Fruit fly (Drosophila melanogaster) whole organism, prepupa: ENCODE measurements around the gene CG18262.

ENCODE experiments used
- Blimp-1 ChIP-seq: fragments of 200-800 bp; sonication (Bioruptor generic); optimal IDR thresholded peaks from 3 replicates; lab custom pipeline; 2017; ENCODE audit warnings: missing biosample characterization, missing genetic modification characterization, mild to moderate bottlenecking, moderate library complexity, missing genetic modification reagents
- CG10631 ChIP-seq: fragments of 200-800 bp; sonication (Bioruptor generic); optimal IDR thresholded peaks from 2 replicates; lab custom pipeline; 2016; ENCODE audit warnings: missing biosample characterization, missing genetic modification characterization
- CG10669 ChIP-seq: fragments of 200-800 bp; sonication (Bioruptor generic); optimal IDR thresholded peaks from 3 replicates; lab custom pipeline; 2018; ENCODE audit warnings: missing biosample characterization, mild to moderate bottlenecking, missing genetic modification characterization, moderate library complexity
- CG11294 ChIP-seq: fragments of 200-800 bp; sonication (Bioruptor generic); IDR thresholded peaks from 2 replicates; pipeline ENCODE4 v1.3.6; 2022; ENCODE audit warnings: missing biosample characterization, missing genetic modification characterization
- CG11762 ChIP-seq: fragments of 200-800 bp; sonication (Bioruptor generic); optimal IDR thresholded peaks from 3 replicates; lab custom pipeline; 2016; ENCODE audit warnings: missing biosample characterization, missing genetic modification characterization; ENCODE audit not compliant: insufficient read depth
- CG11902 ChIP-seq: fragments of 200-800 bp; sonication (Bioruptor generic); optimal IDR thresholded peaks from 3 replicates; lab custom pipeline; 2016; ENCODE audit warnings: missing biosample characterization, missing genetic modification characterization
- CG15336 ChIP-seq: fragments of 200-800 bp; sonication (Bioruptor generic); IDR thresholded peaks from 2 replicates; pipeline ENCODE4 v1.3.6; 2022; ENCODE audit warnings: missing biosample characterization, missing genetic modification characterization
- CG1621 ChIP-seq: fragments of 200-800 bp; sonication (Bioruptor generic); optimal IDR thresholded peaks from 3 replicates; lab custom pipeline; 2018; ENCODE audit warnings: missing biosample characterization, mild to moderate bottlenecking, missing genetic modification characterization
- CG31627 ChIP-seq: fragments of 200-800 bp; sonication (Bioruptor generic); optimal IDR thresholded peaks from 3 replicates; lab custom pipeline; 2016; ENCODE audit warnings: missing biosample characterization, missing genetic modification characterization
- CG32006 ChIP-seq: fragments of 200-800 bp; sonication (Bioruptor generic); optimal IDR thresholded peaks from 3 replicates; lab custom pipeline; 2017; ENCODE audit warnings: missing biosample characterization, mild to moderate bottlenecking, missing genetic modification characterization
- CG34406 ChIP-seq: fragments of 200-800 bp; sonication (Bioruptor generic); optimal IDR thresholded peaks from 3 replicates; lab custom pipeline; 2016; ENCODE audit warnings: missing biosample characterization, missing genetic modification characterization
- CG3919 ChIP-seq: fragments of 200-800 bp; sonication (Bioruptor generic); optimal IDR thresholded peaks from 3 replicates; lab custom pipeline; 2016; ENCODE audit warnings: missing biosample characterization, missing genetic modification characterization
- CG4318 ChIP-seq: fragments of 200-800 bp; sonication (Bioruptor generic); optimal IDR thresholded peaks from 3 replicates; lab custom pipeline; 2017; ENCODE audit warnings: missing biosample characterization, mild to moderate bottlenecking, missing genetic modification characterization
- CG6163 ChIP-seq: fragments of 200-800 bp; sonication (Bioruptor generic); IDR thresholded peaks from 3 replicates; pipeline ENCODE4 v1.3.6; 2022; ENCODE audit warnings: missing biosample characterization, missing genetic modification characterization
- CG6792 ChIP-seq: fragments of 200-800 bp; sonication (Bioruptor generic); optimal IDR thresholded peaks from 3 replicates; lab custom pipeline; 2016; ENCODE audit warnings: missing biosample characterization, missing genetic modification characterization
- CG6854 ChIP-seq: fragments of 200-800 bp; sonication (Bioruptor generic); optimal IDR thresholded peaks from 2 replicates; lab custom pipeline; 2017; ENCODE audit warnings: missing biosample characterization, mild to moderate bottlenecking, missing genetic modification characterization
- CG7368 ChIP-seq: fragments of 200-800 bp; sonication (Bioruptor generic); optimal IDR thresholded peaks from 3 replicates; lab custom pipeline; 2016; ENCODE audit warnings: missing biosample characterization, missing genetic modification characterization
- CG8119 ChIP-seq: fragments of 200-800 bp; sonication (Bioruptor generic); IDR thresholded peaks from 3 replicates; pipeline ENCODE4 v1.3.6; 2022; ENCODE audit warnings: missing biosample characterization, missing genetic modification characterization
- CG8319 ChIP-seq: fragments of 200-800 bp; sonication (Bioruptor generic); optimal IDR thresholded peaks from 3 replicates; lab custom pipeline; 2016; ENCODE audit warnings: missing biosample characterization, missing genetic modification characterization
- CG8632 ChIP-seq: fragments of 200-800 bp; sonication (Bioruptor generic); optimal IDR thresholded peaks from 3 replicates; lab custom pipeline; 2016; ENCODE audit warnings: missing biosample characterization, missing genetic modification characterization
- CG9139 ChIP-seq: fragments of 200-800 bp; sonication (Bioruptor generic); optimal IDR thresholded peaks from 3 replicates; lab custom pipeline; 2017; ENCODE audit warnings: missing biosample characterization, mild to moderate bottlenecking, missing genetic modification characterization
- Eip75B ChIP-seq: fragments of 200-800 bp; sonication (Bioruptor generic); optimal IDR thresholded peaks from 3 replicates; lab custom pipeline; 2016; ENCODE audit warnings: missing biosample characterization, missing genetic modification characterization
- Eip78C ChIP-seq: fragments of 200-800 bp; sonication (Bioruptor generic); peaks from one replicate; lab custom pipeline; 2016; ENCODE audit warnings: missing biosample characterization, missing genetic modification characterization
- Eip93F ChIP-seq: fragments of 200-800 bp; sonication (Bioruptor generic); optimal IDR thresholded peaks from 2 replicates; lab custom pipeline; 2016; ENCODE audit warnings: missing biosample characterization, mild to moderate bottlenecking, missing genetic modification characterization
- Ets21C ChIP-seq: fragments of 200-800 bp; sonication (Bioruptor generic); optimal IDR thresholded peaks from 3 replicates; lab custom pipeline; 2016; ENCODE audit warnings: missing biosample characterization, missing genetic modification characterization
- Ets96B ChIP-seq: fragments of 200-800 bp; optimal IDR thresholded peaks from 2 replicates; lab custom pipeline; 2019; ENCODE audit warnings: missing biosample characterization, mild to moderate bottlenecking, missing genetic modification characterization, moderate library complexity
- Gug ChIP-seq: fragments of 200-800 bp; sonication (Bioruptor generic); IDR thresholded peaks from 2 replicates; pipeline ENCODE4 v1.3.6; 2022; ENCODE audit warnings: missing biosample characterization, missing genetic modification characterization
- Hr38 ChIP-seq: sonication (Bioruptor generic); optimal IDR thresholded peaks from 2 replicates; lab custom pipeline; 2016; ENCODE audit warnings: missing biosample characterization, missing genetic modification characterization
- Hr39 ChIP-seq: fragments of 200-800 bp; sonication (Bioruptor generic); optimal IDR thresholded peaks from 2 replicates; lab custom pipeline; 2016; ENCODE audit warnings: missing biosample characterization, missing genetic modification characterization
- Hr4 ChIP-seq: fragments of 200-800 bp; sonication (Bioruptor generic); optimal IDR thresholded peaks from 3 replicates; lab custom pipeline; 2016; ENCODE audit warnings: missing biosample characterization, missing genetic modification characterization
- Lpt ChIP-seq: fragments of 200-800 bp; sonication (Bioruptor generic); optimal IDR thresholded peaks from 3 replicates; lab custom pipeline; 2016; ENCODE audit warnings: missing biosample characterization, missing genetic modification characterization
- Met ChIP-seq: fragments of 200-800 bp; sonication (Bioruptor generic); optimal IDR thresholded peaks from 3 replicates; lab custom pipeline; 2016; ENCODE audit warnings: missing biosample characterization, missing genetic modification characterization
- OdsH ChIP-seq: fragments of 200-800 bp; sonication (Bioruptor generic); optimal IDR thresholded peaks from 3 replicates; lab custom pipeline; 2016; ENCODE audit warnings: missing biosample characterization, missing genetic modification characterization
- Smox ChIP-seq: fragments of 200-800 bp; sonication (Bioruptor generic); optimal IDR thresholded peaks from 3 replicates; lab custom pipeline; 2016; ENCODE audit warnings: missing biosample characterization, missing genetic modification characterization
- Sox102F ChIP-seq: fragments of 200-800 bp; sonication (Bioruptor generic); optimal IDR thresholded peaks from 2 replicates; lab custom pipeline; 2016; ENCODE audit warnings: missing biosample characterization, mild to moderate bottlenecking, missing genetic modification characterization
- Sox14 ChIP-seq: fragments of 200-800 bp; sonication (Bioruptor generic); optimal IDR thresholded peaks from 3 replicates; lab custom pipeline; 2016; ENCODE audit warnings: missing biosample characterization, missing genetic modification characterization
- Sox15 ChIP-seq: fragments of 200-800 bp; sonication (Bioruptor generic); optimal IDR thresholded peaks from 3 replicates; lab custom pipeline; 2016; ENCODE audit warnings: missing biosample characterization, missing genetic modification characterization
- achi ChIP-seq: fragments of 200-800 bp; sonication (Bioruptor generic); optimal IDR thresholded peaks from 3 replicates; lab custom pipeline; 2016; ENCODE audit warnings: missing biosample characterization, missing genetic modification characterization
- acj6 ChIP-seq: fragments of 200-800 bp; sonication (Bioruptor generic); optimal IDR thresholded peaks from 3 replicates; lab custom pipeline; 2016; ENCODE audit warnings: missing biosample characterization, missing genetic modification characterization
- cyc ChIP-seq: fragments of 200-800 bp; sonication (Bioruptor generic); optimal IDR thresholded peaks from 3 replicates; lab custom pipeline; 2016; ENCODE audit warnings: missing biosample characterization, missing genetic modification characterization
- dsx ChIP-seq: fragments of 200-800 bp; optimal IDR thresholded peaks from 3 replicates; lab custom pipeline; 2019; ENCODE audit warnings: missing biosample characterization, mild to moderate bottlenecking, missing genetic modification characterization, moderate library complexity; ENCODE audit not compliant: poor library complexity, severe bottlenecking
- esn ChIP-seq: fragments of 200-800 bp; sonication (Bioruptor generic); optimal IDR thresholded peaks from 2 replicates; lab custom pipeline; 2016; ENCODE audit warnings: missing biosample characterization, mild to moderate bottlenecking, missing genetic modification characterization, moderate library complexity
- fd59A ChIP-seq: fragments of 200-800 bp; sonication (Bioruptor generic); optimal IDR thresholded peaks from 2 replicates; lab custom pipeline; 2017; ENCODE audit warnings: missing biosample characterization, mild to moderate bottlenecking, missing genetic modification characterization, missing genetic modification reagents
- fd85E ChIP-seq: fragments of 200-800 bp; sonication (Bioruptor generic); optimal IDR thresholded peaks from 3 replicates; lab custom pipeline; 2016; ENCODE audit warnings: missing biosample characterization, missing genetic modification characterization
- fkh ChIP-seq: fragments of 200-800 bp; sonication (Bioruptor generic); optimal IDR thresholded peaks from 3 replicates; lab custom pipeline; 2017; ENCODE audit warnings: missing biosample characterization, mild to moderate bottlenecking, missing genetic modification characterization, moderate library complexity
- lz ChIP-seq: fragments of 200-800 bp; sonication (Bioruptor generic); optimal IDR thresholded peaks from 3 replicates; lab custom pipeline; 2016; ENCODE audit warnings: missing biosample characterization, missing genetic modification characterization
- net ChIP-seq: fragments of 200-800 bp; sonication (Bioruptor generic); optimal IDR thresholded peaks from 3 replicates; lab custom pipeline; 2016; ENCODE audit warnings: missing biosample characterization, missing genetic modification characterization
- pdm3 ChIP-seq: fragments of 200-800 bp; sonication (Bioruptor generic); optimal IDR thresholded peaks from 3 replicates; lab custom pipeline; 2016; ENCODE audit warnings: missing biosample characterization, missing genetic modification characterization
- spab ChIP-seq: fragments of 200-800 bp; sonication (Bioruptor generic); optimal IDR thresholded peaks from 2 replicates; lab custom pipeline; 2017; ENCODE audit warnings: missing biosample characterization, mild to moderate bottlenecking, missing genetic modification characterization, missing genetic modification reagents
- ss ChIP-seq, 2 experiments: fragments of 200-800 bp; sonication (Bioruptor generic); optimal IDR thresholded peaks; 2 replicates in 1 of 2; 3 replicates in 1 of 2; lab custom pipeline; 2017 to 2018; ENCODE audit warnings: mild to moderate bottlenecking in 2 of 2, missing biosample characterization in 2 of 2, missing genetic modification characterization in 2 of 2, moderate library complexity in 1 of 2
- svp ChIP-seq: fragments of 200-800 bp; sonication (Bioruptor generic); peaks from one replicate; lab custom pipeline; 2016; ENCODE audit warnings: missing biosample characterization, missing genetic modification characterization
- topi ChIP-seq: fragments of 200-800 bp; sonication (Bioruptor generic); optimal IDR thresholded peaks from 3 replicates; lab custom pipeline; 2016; ENCODE audit warnings: missing biosample characterization, missing genetic modification characterization
- vri ChIP-seq: fragments of 200-800 bp; sonication (Bioruptor generic); optimal IDR thresholded peaks from 3 replicates; lab custom pipeline; 2016; ENCODE audit warnings: missing biosample characterization, mild to moderate bottlenecking, missing genetic modification characterization

The CG18262 gene

DNA sequence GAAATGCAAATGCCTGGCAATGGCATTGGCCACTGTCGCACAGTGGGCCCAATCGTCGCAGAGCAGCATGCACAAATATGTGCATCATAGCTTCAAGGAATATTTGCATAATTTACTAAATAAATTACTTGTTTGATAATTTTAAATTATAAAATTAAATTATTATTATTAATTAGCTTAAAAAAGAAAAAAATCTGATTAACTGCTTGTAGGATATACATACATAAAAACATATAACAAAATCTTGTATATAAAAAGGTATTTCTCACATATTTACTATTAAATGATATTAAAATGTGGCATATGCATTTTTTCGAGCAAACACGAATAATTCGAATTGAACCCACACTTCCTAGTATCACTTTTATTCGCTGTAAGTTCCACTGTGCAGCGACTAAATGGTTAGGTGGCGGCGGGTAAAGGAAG, 27.5 kb upstream of the CG18262 start:
- peak; percentile 12 for TF ChIP-seq acj6 (GFP tag; lab: Kevin White, UChicago)
- peak; percentile 60 for TF ChIP-seq CG4318 (GFP tag; lab: Kevin White, UChicago)
- peak; percentile 6 for TF ChIP-seq Hr4
- no peak for TF ChIP-seq CG9139 (GFP tag; lab: Kevin White, UChicago)
- no peak for TF ChIP-seq CG34406 (GFP tag; lab: Kevin White, UChicago)
- no peak for TF ChIP-seq CG8632 (GFP tag; lab: Kevin White, UChicago)
- TF ChIP-seq achi (GFP tag; lab: Kevin White, UChicago): peak; percentile 23
- TF ChIP-seq Eip93F (GFP tag; lab: Kevin White, UChicago): no peak
- TF ChIP-seq net (GFP tag; lab: Kevin White, UChicago): no peak
- TF ChIP-seq fkh: no peak
- TF ChIP-seq Eip75B (GFP tag; lab: Kevin White, UChicago): no peak
- peak; percentile 5 for TF ChIP-seq Lpt
- no peak for TF ChIP-seq fd85E (GFP tag; lab: Kevin White, UChicago)
- TF ChIP-seq Eip78C (GFP tag; lab: Kevin White, UChicago): peak; percentile 67
- TF ChIP-seq CG3919 (GFP tag; lab: Kevin White, UChicago): peak; percentile 3
- no peak for TF ChIP-seq fd59A (GFP tag; lab: Kevin White, UChicago)
- TF ChIP-seq Hr38 (GFP tag; lab: Kevin White, UChicago): no peak
- no peak for TF ChIP-seq Blimp-1 (GFP tag; lab: Kevin White, UChicago)
- no peak for TF ChIP-seq dsx (GFP tag; lab: Kevin White, UChicago)
- TF ChIP-seq spab (GFP tag; lab: Kevin White, UChicago): no peak
- TF ChIP-seq CG11762 (GFP tag; lab: Kevin White, UChicago): no peak
- TF ChIP-seq vri (GFP tag; lab: Kevin White, UChicago): no peak
- no peak for TF ChIP-seq lz
- 0 out of 3 replicates have a peak, but pooled peaks have one; percentile 21 for TF ChIP-seq CG6163 (GFP tag; lab: Robert Waterston, UW)
- no peak for TF ChIP-seq Ets21C
- TF ChIP-seq CG8319: no peak
- TF ChIP-seq cyc (GFP tag; lab: Kevin White, UChicago): no peak
- no peak for TF ChIP-seq Gug (GFP tag; lab: Robert Waterston, UW)
- TF ChIP-seq CG7368 (GFP tag; lab: Kevin White, UChicago): no peak
- no peak for TF ChIP-seq Met
- no peak for TF ChIP-seq CG6854 (GFP tag; lab: Kevin White, UChicago)
- TF ChIP-seq CG6792 (GFP tag; lab: Kevin White, UChicago): no peak
- TF ChIP-seq ss (GFP tag; optimal IDR thresholded peaks at IDR 0.05; lab: Kevin White, UChicago): no peak
- no peak for TF ChIP-seq Ets96B (tag; lab: Kevin White, UChicago)
- no peak for TF ChIP-seq Sox102F (GFP tag; lab: Kevin White, UChicago)
- TF ChIP-seq esn (GFP tag; lab: Kevin White, UChicago): no peak
- TF ChIP-seq CG32006 (GFP tag; lab: Kevin White, UChicago): peak; percentile 81
- peak; percentile 39; the same call in 1 of the 2 replicates for TF ChIP-seq CG11294 (GFP tag; lab: Robert Waterston, UW)
- TF ChIP-seq CG31627 (GFP tag; lab: Kevin White, UChicago): no peak
- no peak for TF ChIP-seq svp (GFP tag; lab: Kevin White, UChicago)
- peak; percentile 23 for TF ChIP-seq CG10631
- TF ChIP-seq OdsH (GFP tag; lab: Kevin White, UChicago): peak; percentile 37
- TF ChIP-seq CG8119 (GFP tag; lab: Robert Waterston, UW): peak; percentile 48; the same call in 2 of the 3 replicates
- no peak for TF ChIP-seq Smox (GFP tag; lab: Kevin White, UChicago)
- TF ChIP-seq Hr39 (GFP tag; lab: Kevin White, UChicago): no peak
- TF ChIP-seq CG11902 (GFP tag; lab: Kevin White, UChicago): no peak
- peak; percentile 54 for TF ChIP-seq CG15336
- TF ChIP-seq pdm3: no peak
- TF ChIP-seq CG1621 (tag; lab: Kevin White, UChicago): no peak
- TF ChIP-seq Sox15: no peak
- TF ChIP-seq Sox14 (GFP tag; lab: Kevin White, UChicago): no peak
- no peak for TF ChIP-seq topi
- no peak for TF ChIP-seq CG10669 (GFP tag; lab: Kevin White, UChicago)
